Worm (Caenorhabditis elegans): ENCODE results near the gene gfm-1.

gfm-1 gene

DNA sequence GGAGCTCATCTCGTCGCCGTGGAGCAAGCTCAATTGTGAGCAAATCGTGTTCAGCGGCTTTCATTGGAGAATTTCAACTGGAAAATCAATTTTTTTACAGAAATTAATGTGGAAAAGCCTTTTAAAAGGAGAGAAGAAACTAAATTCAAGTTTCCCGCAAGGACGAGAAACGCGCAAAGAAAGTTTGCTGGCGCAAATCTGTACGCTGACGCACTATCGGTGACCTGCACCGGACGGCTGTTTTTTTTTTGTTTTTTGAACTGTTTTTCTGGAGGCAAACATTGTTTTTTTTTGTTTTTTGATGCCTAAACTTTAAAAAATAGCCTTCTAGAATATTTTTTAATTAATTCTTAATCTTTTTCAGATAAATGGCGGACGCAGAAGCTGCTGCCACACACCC lies 39.7 kb downstream of the gfm-1 start, which contains the start of the genes hpr-17 and F32A11.1 (continued):
- TF ChIP-seq mdl-1 (tag; optimal IDR thresholded peaks at IDR 0.05) = peak in 1 of 2 experiments; percentile 51
- peak; percentile 72 for TF ChIP-seq dmd-6 (GFP tag; IDR thresholded peaks at IDR 0.05)
- peak; percentile 77 for TF ChIP-seq nhr-102 (tag; optimal IDR thresholded peaks at IDR 0.05)
- peak; percentile 80 for TF ChIP-seq mes-2 (tag; optimal IDR thresholded peaks at IDR 0.05; ENCODE audit: poor library complexity, severe bottlenecking)
- peak; percentile 24 for TF ChIP-seq spr-1 (tag; optimal IDR thresholded peaks at IDR 0.05)
- TF ChIP-seq mdt-29 (GFP tag; IDR thresholded peaks at IDR 0.05) = no peak
- no peak for TF ChIP-seq snpc-1.2 (GFP tag; IDR thresholded peaks at IDR 0.05)
- TF ChIP-seq nhr-42 (GFP tag; IDR thresholded peaks at IDR 0.05) = 0 out of 2 replicates have a peak, but pooled peaks have one; percentile 42
- no peak for TF ChIP-seq ZK546.5 (tag; optimal IDR thresholded peaks at IDR 0.05)
- no peak for TF ChIP-seq ceh-28 (tag; optimal IDR thresholded peaks at IDR 0.05)
- TF ChIP-seq Y105C5A.15 (GFP tag; IDR thresholded peaks at IDR 0.05) = no peak
- peak; percentile 0 for TF ChIP-seq unc-130 (GFP tag; optimal IDR thresholded peaks at IDR 0.05)
- peak; percentile 83 for TF ChIP-seq dve-1 (tag; optimal IDR thresholded peaks at IDR 0.05; ENCODE audit: insufficient read depth)
- TF ChIP-seq hif-1 (tag; optimal IDR thresholded peaks at IDR 0.05) = peak in 1 of 2 experiments; percentile 66
- peak; percentile 55 for TF ChIP-seq ama-1 (optimal IDR thresholded peaks at IDR 0.05)
- TF ChIP-seq F49E8.2 (tag; optimal IDR thresholded peaks at IDR 0.05; ENCODE audit: borderline replicate concordance) = no peak
- TF ChIP-seq F37D6.2 (tag; optimal IDR thresholded peaks at IDR 0.05) = peak; percentile 46
- TF ChIP-seq T26A8.4 (GFP tag; IDR thresholded peaks at IDR 0.05) = peak; percentile 86
- 0 out of 2 replicates have a peak, but pooled peaks have one; percentile 35 for TF ChIP-seq Y48G9A.11 (GFP tag; IDR thresholded peaks at IDR 0.05)
- TF ChIP-seq dpl-1 (GFP tag; optimal IDR thresholded peaks at IDR 0.05) = peak; percentile 98
- TF ChIP-seq nhr-11 (tag; optimal IDR thresholded peaks at IDR 0.05) = peak; percentile 66
- TF ChIP-seq R02D3.7 (tag; optimal IDR thresholded peaks at IDR 0.05) = no peak
- TF ChIP-seq zfp-3 (GFP tag; conservative IDR thresholded peaks at IDR 0.05) = peak; percentile 80
- peak; percentile 71; the same call in 1 of the 2 replicates for TF ChIP-seq madf-9 (GFP tag; conservative IDR thresholded peaks at IDR 0.05)
- TF ChIP-seq lin-38 (GFP tag; IDR thresholded peaks at IDR 0.05) = peak; percentile 91
- no peak for TF ChIP-seq nhr-41 (GFP tag; IDR thresholded peaks at IDR 0.05)
- no peak for TF ChIP-seq lim-7 (GFP tag; IDR thresholded peaks at IDR 0.05)
- TF ChIP-seq ceh-20 (GFP tag; IDR thresholded peaks at IDR 0.05) = peak; percentile 71
- peak; percentile 44 for TF ChIP-seq nhr-28 (tag; optimal IDR thresholded peaks at IDR 0.05)
- peak; percentile 51 for TF ChIP-seq snpc-4 (tag; optimal IDR thresholded peaks at IDR 0.05)
- peak; percentile 79 for TF ChIP-seq hlh-11 (tag; optimal IDR thresholded peaks at IDR 0.05)
- TF ChIP-seq dmd-9 (GFP tag; IDR thresholded peaks at IDR 0.05) = 0 out of 2 replicates have a peak, but pooled peaks have one; percentile 40
- peak; percentile 68 for TF ChIP-seq fkh-10 (GFP tag; optimal IDR thresholded peaks at IDR 0.05)
- no peak for TF ChIP-seq nhr-76 (tag; optimal IDR thresholded peaks at IDR 0.05)
- TF ChIP-seq zip-2 (tag; optimal IDR thresholded peaks at IDR 0.05) = no peak
- no peak for TF ChIP-seq nhr-237 (tag; optimal IDR thresholded peaks at IDR 0.05)
- TF ChIP-seq daf-8 (GFP tag; IDR thresholded peaks at IDR 0.05) = no peak
- TF ChIP-seq egl-27 (tag; optimal IDR thresholded peaks at IDR 0.05) = no peak

- TF ChIP-seq spr-1 (tag; optimal IDR thresholded peaks at IDR 0.05) = peak; percentile 4
- peak; percentile 43 for TF ChIP-seq aha-1 (tag)
- TF ChIP-seq mdt-29 (GFP tag; IDR thresholded peaks at IDR 0.05) = no peak
- TF ChIP-seq T26A8.4 (GFP tag; IDR thresholded peaks at IDR 0.05) = peak; percentile 60; the same call in 1 of the 2 replicates
- TF ChIP-seq attf-4 (tag; optimal IDR thresholded peaks at IDR 0.05) = no peak
- no peak for TF ChIP-seq Y105C5A.15 (GFP tag; IDR thresholded peaks at IDR 0.05)
- TF ChIP-seq spr-3 (GFP tag; optimal IDR thresholded peaks at IDR 0.05) = peak; percentile 16
- TF ChIP-seq hlh-30 (tag; optimal IDR thresholded peaks at IDR 0.05; ENCODE audit: insufficient read depth) = no peak
- TF ChIP-seq Y5F2A.4 (GFP tag; optimal IDR thresholded peaks at IDR 0.05) = peak; percentile 1
Measured at ce11 chrII:13159869-13160268, 42.6 kb downstream of the gfm-1 start.

Data from whole organism, L4 larva.